Worm (Caenorhabditis elegans): ENCODE data around the gene srt-56.

ce11 chrV:3113751-3114150 lies 7.9 kb downstream of the srt-56 start, which contains the start of gene Y73C8C.8:
- no peak for TF ChIP-seq ztf-23 (GFP tag; IDR thresholded peaks at IDR 0.05)
- TF ChIP-seq ztf-29 (GFP tag; IDR thresholded peaks at IDR 0.05): no peak
- TF ChIP-seq med-1 (GFP tag; optimal IDR thresholded peaks at IDR 0.05; ENCODE audit: insufficient read depth): no peak
- no peak for TF ChIP-seq cog-1 (tag; optimal IDR thresholded peaks at IDR 0.05)
